Worm (Caenorhabditis elegans) whole organism, L1 larva: ENCODE data around the gene T05C1.2.

Experiments
- C16A3.4 ChIP-seq: fragments of 150-350 bp; optimal IDR thresholded peaks from 2 replicates; lab custom pipeline; 2014; ENCODE audit warnings: missing biosample characterization, missing genetic modification characterization
- Y116A8C.19 ChIP-seq: sonication (generic microtip); optimal IDR thresholded peaks from 2 replicates; lab custom pipeline; 2016; ENCODE audit warnings: missing compliant biosample characterization, missing genetic modification characterization, borderline replicate concordance
- aha-1 ChIP-seq: fragments of 150-350 bp; optimal IDR thresholded peaks from 2 replicates; lab custom pipeline; 2014; ENCODE audit warnings: missing biosample characterization, missing genetic modification characterization
- aly-2 ChIP-seq: fragments of 150-350 bp; optimal IDR thresholded peaks from 2 replicates; lab custom pipeline; 2014; ENCODE audit warnings: missing biosample characterization, missing genetic modification characterization
- ceh-8 ChIP-seq: fragments of 200-800 bp; sonication (Bioruptor generic); optimal IDR thresholded peaks from 2 replicates; lab custom pipeline; 2018; ENCODE audit warnings: mild to moderate bottlenecking, missing genetic modification characterization, moderate library complexity, missing compliant biosample characterization
- ceh-82 ChIP-seq, 3 experiments: fragments of 150-350 bp in 1 of 3; sonication (generic microtip) in 2 of 3; optimal IDR thresholded peaks; 2 replicates each; lab custom pipeline; 2014 to 2017; ENCODE audit warnings: missing biosample characterization in 3 of 3, missing genetic modification characterization in 3 of 3
- ceh-88 ChIP-seq: fragments of 200-800 bp; sonication (Bioruptor generic); IDR thresholded peaks from 2 replicates; pipeline ENCODE4 v1.3.6; 2022; ENCODE audit warnings: missing genetic modification characterization, missing compliant biosample characterization
- ceh-90 ChIP-seq: sonication (generic microtip); optimal IDR thresholded peaks from 2 replicates; lab custom pipeline; 2016; ENCODE audit warnings: missing genetic modification characterization, missing compliant biosample characterization
- ces-1 ChIP-seq: fragments of 150-350 bp; optimal IDR thresholded peaks from 2 replicates; lab custom pipeline; 2014; ENCODE audit warnings: missing biosample characterization, missing genetic modification reagents, missing genetic modification characterization
- dpl-1 ChIP-seq, 3 experiments: fragments of 150-350 bp in 2 of 3; sonication (generic microtip) in 1 of 3; optimal IDR thresholded peaks; 2 replicates each; lab custom pipeline; 2014 to 2017; ENCODE audit warnings: missing biosample characterization in 3 of 3, missing genetic modification characterization in 3 of 3, missing genetic modification reagents in 3 of 3
- dsc-1 ChIP-seq: sonication (generic microtip); optimal IDR thresholded peaks from 2 replicates; lab custom pipeline; 2016; ENCODE audit warnings: mild to moderate bottlenecking, missing genetic modification characterization, missing compliant biosample characterization
- efl-1 ChIP-seq, 4 experiments: fragments of 150-350 bp; optimal IDR thresholded peaks in 3 of 4; peaks in 1 of 4; 1 replicate in 1 of 4; 2 replicates in 3 of 4; lab custom pipeline; 2014; ENCODE audit warnings: missing biosample characterization in 2 of 4, missing genetic modification characterization in 2 of 4, missing genetic modification reagents in 2 of 4
- egl-13 ChIP-seq: sonication (generic microtip); optimal IDR thresholded peaks from 2 replicates; lab custom pipeline; 2016; ENCODE audit warnings: missing genotype, missing genetic modification reagents, missing genetic modification characterization, missing compliant biosample characterization
- egl-27 ChIP-seq, 2 experiments: fragments of 150-350 bp in 1 of 2; sonication (generic microtip); optimal IDR thresholded peaks; 3 replicates each; lab custom pipeline; 2017 to 2018; ENCODE audit warnings: missing biosample characterization in 2 of 2, missing genetic modification characterization in 2 of 2, missing genetic modification reagents in 2 of 2
- elt-2 ChIP-seq: sonication (generic microtip); optimal IDR thresholded peaks from 2 replicates; lab custom pipeline; 2016; ENCODE audit warnings: missing genetic modification characterization, mild to moderate bottlenecking, inconsistent platforms, missing compliant biosample characterization, missing genetic modification reagents
- ets-5 ChIP-seq: fragments of 200-800 bp; sonication (Bioruptor generic); IDR thresholded peaks from 2 replicates; pipeline ENCODE4 v1.3.6; 2022; ENCODE audit warnings: missing genetic modification characterization, missing compliant biosample characterization
- fkh-10 ChIP-seq: sonication (generic microtip); optimal IDR thresholded peaks from 2 replicates; lab custom pipeline; 2017; ENCODE audit warnings: missing biosample characterization, missing genetic modification reagents, missing genetic modification characterization
- hlh-17 ChIP-seq: fragments of 200-800 bp; sonication (Bioruptor generic); optimal IDR thresholded peaks from 2 replicates; lab custom pipeline; 2018; ENCODE audit warnings: missing genetic modification characterization, mild to moderate bottlenecking, missing compliant biosample characterization, moderate library complexity, borderline replicate concordance
- hlh-4 ChIP-seq: sonication (generic microtip); optimal IDR thresholded peaks from 2 replicates; lab custom pipeline; 2016; ENCODE audit warnings: mild to moderate bottlenecking, missing genetic modification characterization, missing compliant biosample characterization
- hpl-2 ChIP-seq: fragments of 150-350 bp; optimal IDR thresholded peaks from 2 replicates; lab custom pipeline; 2014; ENCODE audit warnings: missing biosample characterization, missing genetic modification reagents, missing genetic modification characterization
- lin-14 ChIP-seq: fragments of 200-800 bp; sonication (Bioruptor generic); optimal IDR thresholded peaks from 2 replicates; lab custom pipeline; 2018; ENCODE audit warnings: mild to moderate bottlenecking, missing genetic modification characterization, moderate library complexity, missing compliant biosample characterization
- lin-15B ChIP-seq: fragments of 150-350 bp; sonication (generic microtip); optimal IDR thresholded peaks from 3 replicates; lab custom pipeline; 2014; ENCODE audit warnings: missing biosample characterization, missing genetic modification characterization
- lin-35 ChIP-seq, 2 experiments: fragments of 150-350 bp; optimal IDR thresholded peaks; 2 replicates each; lab custom pipeline; 2014; ENCODE audit warnings: missing biosample characterization in 2 of 2, missing genetic modification characterization in 2 of 2, missing genetic modification reagents in 2 of 2
- mab-9 ChIP-seq: fragments of 200-800 bp; sonication (Bioruptor generic); IDR thresholded peaks from 2 replicates; pipeline ENCODE4 v1.3.6; 2022; ENCODE audit warnings: missing genetic modification reagents, missing genetic modification characterization, missing compliant biosample characterization
- mef-2 ChIP-seq: fragments of 150-350 bp; optimal IDR thresholded peaks from 2 replicates; lab custom pipeline; 2014; ENCODE audit warnings: missing biosample characterization, missing genetic modification characterization
- nhr-19 ChIP-seq: fragments of 200-800 bp; sonication (Bioruptor generic); conservative IDR thresholded peaks from 2 replicates; pipeline ENCODE4 v1.3.6; 2022; ENCODE audit warnings: missing genetic modification characterization, missing compliant biosample characterization
- nhr-20 ChIP-seq: sonication (generic microtip); optimal IDR thresholded peaks from 2 replicates; lab custom pipeline; 2016; ENCODE audit warnings: mild to moderate bottlenecking, missing genetic modification characterization, missing compliant biosample characterization
- nhr-237 ChIP-seq: fragments of 150-350 bp; optimal IDR thresholded peaks from 2 replicates; lab custom pipeline; 2014; ENCODE audit warnings: missing biosample characterization, missing genetic modification characterization
- nhr-47 ChIP-seq: sonication (generic microtip); optimal IDR thresholded peaks from 2 replicates; lab custom pipeline; 2016; ENCODE audit warnings: mild to moderate bottlenecking, missing genetic modification characterization, moderate library complexity, missing compliant biosample characterization
- nhr-71 ChIP-seq: sonication (generic microtip); optimal IDR thresholded peaks from 2 replicates; lab custom pipeline; 2016; ENCODE audit warnings: mild to moderate bottlenecking, missing genetic modification characterization, moderate library complexity, missing compliant biosample characterization
- pax-3 ChIP-seq: fragments of 200-800 bp; sonication (Bioruptor generic); optimal IDR thresholded peaks from 2 replicates; lab custom pipeline; 2018; ENCODE audit warnings: mild to moderate bottlenecking, missing genetic modification characterization, moderate library complexity, missing compliant biosample characterization
- skn-1 ChIP-seq: fragments of 150-350 bp; optimal IDR thresholded peaks from 2 replicates; lab custom pipeline; 2014; ENCODE audit warnings: missing biosample characterization, missing genetic modification characterization
- snu-23 ChIP-seq: sonication (generic microtip); optimal IDR thresholded peaks from 2 replicates; lab custom pipeline; 2016; ENCODE audit warnings: missing genetic modification characterization, missing compliant biosample characterization
- sox-4 ChIP-seq: sonication (generic microtip); optimal IDR thresholded peaks from 2 replicates; lab custom pipeline; 2016; ENCODE audit warnings: missing genetic modification characterization, missing compliant biosample characterization
- sup-37 ChIP-seq: fragments of 200-800 bp; sonication (Bioruptor generic); optimal IDR thresholded peaks from 2 replicates; lab custom pipeline; 2018; ENCODE audit warnings: mild to moderate bottlenecking, missing genetic modification characterization, missing compliant biosample characterization
- swsn-7 ChIP-seq: sonication (generic microtip); optimal IDR thresholded peaks from 2 replicates; lab custom pipeline; 2016; ENCODE audit warnings: missing genetic modification characterization, missing compliant biosample characterization
- tbx-2 ChIP-seq: sonication (generic microtip); optimal IDR thresholded peaks from 2 replicates; lab custom pipeline; 2016; ENCODE audit warnings: missing genetic modification characterization, missing compliant biosample characterization
- unc-30 ChIP-seq: sonication (generic microtip); optimal IDR thresholded peaks from 2 replicates; lab custom pipeline; 2017; ENCODE audit warnings: missing biosample characterization, missing genetic modification characterization
- unc-62 ChIP-seq: fragments of 150-350 bp; optimal IDR thresholded peaks from 2 replicates; lab custom pipeline; 2014; ENCODE audit warnings: missing biosample characterization, missing genetic modification reagents, missing genetic modification characterization
- xbp-1 ChIP-seq: sonication (generic microtip); optimal IDR thresholded peaks from 2 replicates; lab custom pipeline; 2016; ENCODE audit warnings: missing genetic modification characterization, missing compliant biosample characterization

Gene T05C1.2

DNA sequence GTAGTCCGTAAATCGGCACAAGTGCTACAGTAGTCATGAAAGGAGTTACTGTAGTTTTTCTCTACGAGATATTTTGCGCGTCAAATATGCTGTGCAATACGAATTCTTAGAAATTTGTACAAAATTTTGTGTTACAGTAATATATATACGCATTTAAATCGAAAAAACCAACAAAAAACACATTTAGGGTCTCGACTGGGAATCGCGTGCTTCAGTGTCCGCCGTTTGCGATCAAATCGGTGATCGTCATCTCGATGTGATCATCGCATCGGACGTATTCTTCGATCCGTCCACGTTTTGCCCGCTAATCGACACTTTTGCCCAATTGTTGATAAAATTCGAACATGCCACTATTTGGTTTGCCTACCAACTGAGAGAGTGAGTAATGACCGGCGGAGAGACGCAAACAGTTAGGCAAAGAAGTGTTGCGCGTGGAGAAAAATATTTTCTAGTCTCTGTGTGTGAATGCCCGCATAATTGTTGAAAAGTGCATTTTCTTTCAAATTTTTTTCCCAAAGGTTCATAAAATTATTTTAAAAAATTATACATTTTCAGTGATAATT is 12.9 kb downstream of the T05C1.2 start:
- TF ChIP-seq nhr-20 (peak; percentile 1), aha-1 (tag; lab: Kevin White, UChicago) (no peak)

- TF ChIP-seq nhr-237 (tag; lab: Kevin White, UChicago), result no peak
- no peak for TF ChIP-seq lin-35 (GFP tag; optimal IDR thresholded peaks at IDR 0.05; lab: Kevin White, UChicago)
- TF ChIP-seq nhr-71 (tag; lab: Kevin White, UChicago), result no peak
- no peak for TF ChIP-seq skn-1 (tag; lab: Kevin White, UChicago)
- TF ChIP-seq ces-1 (GFP tag; lab: Kevin White, UChicago), result no peak
- no peak for TF ChIP-seq unc-62 (GFP tag; lab: Kevin White, UChicago)
- TF ChIP-seq nhr-19, result no peak
Observed at ce11 chrII:4467869-4468268, 14.1 kb downstream of the T05C1.2 start, which contains the start of gene W06B4.2. W06B4.2 (plus strand) TSS chrII:4468169.

DNA sequence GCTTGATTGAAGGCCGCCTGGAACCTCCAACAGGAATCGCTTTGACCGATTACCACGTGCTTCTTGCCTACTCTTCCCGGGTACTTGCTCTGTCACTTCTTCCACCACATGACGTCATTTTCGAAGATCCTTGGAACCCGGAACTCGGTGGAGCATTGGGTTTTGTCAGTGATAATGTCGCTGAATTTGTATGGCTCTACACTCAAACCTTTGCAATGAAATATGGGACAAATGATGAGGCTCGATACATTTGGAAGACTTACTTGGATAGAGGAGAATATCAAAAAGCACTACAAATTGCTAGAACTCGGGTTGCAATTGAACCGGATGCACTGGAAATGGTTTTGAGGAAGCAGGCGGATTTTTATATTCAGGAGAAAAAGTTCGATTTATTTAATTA is 19.1 kb downstream of the T05C1.2 start:
- TF ChIP-seq unc-62 (GFP tag; lab: Kevin White, UChicago), result no peak

ce11 chrII:4460851-4461250 is 21.1 kb downstream of the T05C1.2 start, which contains the start of the genes T12C9.7 and vps-18:
T12C9.7 (minus strand) TSS chrII:4460951.
vps-18 (plus strand) TSS chrII:4461130.
- no peak for TF ChIP-seq elt-2 (tag; lab: Kevin White, UChicago)
- TF ChIP-seq egl-13, result no peak
- no peak for TF ChIP-seq mab-9 (GFP tag; lab: Robert Waterston, UW)

- TF ChIP-seq efl-1 (optimal IDR thresholded peaks at IDR 0.05; lab: Kevin White, UChicago) (no peak), efl-1 (GFP tag; optimal IDR thresholded peaks at IDR 0.05 in 1 of 2; lab: Kevin White, UChicago) (peak in 1 of 2 experiments; percentile 24), Y116A8C.19 (tag; lab: Kevin White, UChicago) (no peak)
- TF ChIP-seq, all 84 proteins: peak for 1
Observed at ce11 chrII:4460297-4460696, 21.6 kb downstream of the T05C1.2 start.

DNA sequence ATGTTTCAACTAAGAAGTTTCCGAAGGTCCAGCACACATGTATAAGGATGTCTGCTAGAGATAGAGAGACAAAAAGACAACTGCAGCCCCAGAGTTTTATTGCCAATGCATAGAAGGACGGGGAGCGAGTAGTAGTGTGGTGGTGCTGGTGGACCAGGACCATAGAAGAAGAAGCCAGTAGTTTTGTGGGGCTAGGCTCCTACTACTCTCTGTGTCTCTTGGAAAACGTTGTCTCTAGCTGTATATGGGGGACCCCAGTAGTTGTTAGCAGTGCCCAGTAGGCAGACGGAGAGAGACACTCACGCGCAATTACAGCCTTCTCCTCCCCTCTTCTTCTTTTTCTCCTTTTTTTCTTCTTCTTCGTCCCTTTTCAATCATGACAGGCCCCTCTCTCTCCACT is 25.9 kb downstream of the T05C1.2 start:
- TF ChIP-seq efl-1 (optimal IDR thresholded peaks at IDR 0.05; lab: Kevin White, UChicago) (peak in 1 of 2 experiments; percentile 13), efl-1 (GFP tag; optimal IDR thresholded peaks at IDR 0.05 in 1 of 2; lab: Kevin White, UChicago) (no peak), ceh-90 (tag; lab: Kevin White, UChicago) (no peak), pax-3 (tag; lab: Kevin White, UChicago) (no peak), ets-5 (GFP tag; lab: Robert Waterston, UW) (no peak), C16A3.4 (no peak), ceh-8 (GFP tag; lab: Kevin White, UChicago) (no peak), lin-14 (GFP tag; lab: Kevin White, UChicago) (peak; percentile 82), dsc-1 (tag; lab: Kevin White, UChicago) (no peak), fkh-10 (GFP tag; lab: Kevin White, UChicago) (no peak), nhr-71 (tag; lab: Kevin White, UChicago) (peak; percentile 40), snu-23 (GFP tag; lab: Kevin White, UChicago) (peak; percentile 37), unc-30 (no peak), swsn-7 (peak; percentile 47), egl-27 (tag; optimal IDR thresholded peaks at IDR 0.05; lab: Kevin White, UChicago) (no peak), tbx-2 (tag; lab: Kevin White, UChicago) (peak; percentile 48), mab-9 (GFP tag; lab: Robert Waterston, UW) (peak; percentile 64; the same call in 1 of the 2 replicates), aly-2 (tag; lab: Kevin White, UChicago) (no peak), ceh-82 (tag; optimal IDR thresholded peaks at IDR 0.05; lab: Kevin White, UChicago) (peak in 2 of 3 experiments; percentile 22 to 61), hpl-2 (no peak), xbp-1 (tag; lab: Kevin White, UChicago) (no peak), sup-37 (GFP tag; lab: Kevin White, UChicago) (no peak), ceh-88 (GFP tag; lab: Robert Waterston, UW) (no peak; the same call in 1 of the 2 replicates), hlh-17 (GFP tag; lab: Kevin White, UChicago) (no peak), dpl-1 (GFP tag; optimal IDR thresholded peaks at IDR 0.05; lab: Kevin White, UChicago) (no peak), hlh-4 (tag; lab: Kevin White, UChicago) (no peak), lin-15B (tag; lab: Kevin White, UChicago) (no peak), sox-4 (no peak), nhr-47 (tag; lab: Kevin White, UChicago) (peak; percentile 39), nhr-237 (tag; lab: Kevin White, UChicago) (no peak), mef-2 (tag; lab: Kevin White, UChicago) (no peak)
